Fruit fly (Drosophila melanogaster): ENCODE data around the gene CG15394.

The CG15394 gene

DNA sequence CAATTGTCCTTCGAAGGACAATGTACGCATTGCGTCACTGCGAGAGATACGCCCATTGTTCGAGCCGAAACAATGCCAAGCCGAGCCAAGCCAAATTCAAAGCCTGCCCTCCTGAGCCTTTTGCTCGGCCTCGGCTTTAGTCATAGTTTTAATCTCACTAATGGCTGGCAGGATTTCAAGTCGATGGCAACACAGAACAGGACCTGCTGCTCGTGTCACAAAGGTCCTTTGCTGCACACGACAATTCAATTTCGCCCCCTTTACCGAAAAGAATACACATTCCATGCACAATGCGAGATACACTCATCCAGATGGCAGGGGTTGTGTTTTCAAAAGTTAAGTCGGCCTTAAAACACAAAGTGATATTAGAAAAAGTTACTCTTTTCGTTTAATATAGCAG, at the start of gene CG15394:
CG15394 (plus strand) TSS at position 301 of the 400 bp plus-strand sequence.
- no peak for TF ChIP-seq CTCF (optimal IDR thresholded peaks at IDR 0.05)
- no peak for TF ChIP-seq CG8478 (optimal IDR thresholded peaks at IDR 0.05)

DNA sequence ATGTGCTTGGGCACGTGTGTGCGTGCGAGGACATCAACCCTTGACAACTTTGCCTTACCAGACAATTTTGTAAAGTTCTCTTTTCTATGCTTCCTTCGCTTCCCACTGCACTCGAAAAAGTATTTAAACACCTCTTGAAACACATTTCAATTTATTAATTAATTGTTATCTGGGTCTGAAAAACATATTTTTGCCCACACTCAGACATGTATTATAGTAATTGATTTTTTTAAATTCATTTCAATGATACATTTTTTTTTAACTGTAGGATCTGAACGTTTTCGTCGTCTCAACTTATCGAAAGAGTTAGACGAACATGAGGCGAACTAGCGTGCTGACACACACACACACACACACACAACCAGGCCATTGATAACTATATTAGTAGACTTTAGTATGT, 49.2 kb upstream of the CG15394 start:
- TF ChIP-seq CTCF (optimal IDR thresholded peaks at IDR 0.05) (no peak), CG8478 (optimal IDR thresholded peaks at IDR 0.05) (no peak)

DNA sequence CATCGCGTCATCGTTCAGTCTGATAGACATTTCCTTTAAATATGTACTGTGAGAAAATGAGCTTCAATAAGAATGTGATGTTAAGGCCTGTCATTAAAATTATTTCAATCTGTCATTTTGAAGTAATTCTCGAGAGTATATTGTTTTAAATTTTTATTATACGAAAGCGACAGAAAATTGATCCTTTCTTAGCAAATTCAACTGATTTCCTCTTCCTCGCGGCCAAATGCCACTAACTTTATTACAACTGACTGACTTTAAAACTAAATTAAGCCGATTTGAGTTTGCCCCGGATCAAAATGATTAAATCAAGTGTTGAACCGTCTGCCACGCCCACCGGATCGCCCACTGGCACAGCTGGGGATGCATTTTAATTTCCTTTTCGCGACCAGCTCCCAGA, 38.9 kb upstream of the CG15394 start, which contains the start of gene CG3515:
CG3515 (minus strand) TSS at position 101 of the 400 bp plus-strand sequence.
- no peak for TF ChIP-seq CTCF (optimal IDR thresholded peaks at IDR 0.05)
- TF ChIP-seq CG8478 (optimal IDR thresholded peaks at IDR 0.05): no peak

DNA sequence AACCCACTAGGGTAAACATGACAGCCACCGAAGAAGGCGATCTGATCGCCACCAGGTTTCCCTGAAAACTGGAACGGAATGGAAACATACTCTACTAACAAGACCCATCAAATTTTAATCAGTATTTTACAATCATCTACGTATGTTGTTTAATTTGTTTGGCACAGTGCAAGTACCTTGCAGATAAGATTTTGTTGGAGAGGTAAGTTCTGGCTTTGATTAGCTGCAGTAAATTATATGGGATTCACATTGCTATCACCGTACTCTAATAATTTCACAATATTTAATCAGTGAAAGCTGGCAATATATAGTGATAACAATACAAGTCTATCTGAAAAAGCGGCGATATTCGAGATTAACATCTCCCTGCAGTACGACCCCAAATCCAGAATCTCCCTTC, 26.9 kb upstream of the CG15394 start, which contains the start of gene Cyp309a1:
Cyp309a1 (minus strand) TSS at position 73 of the 400 bp plus-strand sequence.
- no peak for TF ChIP-seq CG8478 (optimal IDR thresholded peaks at IDR 0.05)
- no peak for TF ChIP-seq CTCF (optimal IDR thresholded peaks at IDR 0.05)

DNA sequence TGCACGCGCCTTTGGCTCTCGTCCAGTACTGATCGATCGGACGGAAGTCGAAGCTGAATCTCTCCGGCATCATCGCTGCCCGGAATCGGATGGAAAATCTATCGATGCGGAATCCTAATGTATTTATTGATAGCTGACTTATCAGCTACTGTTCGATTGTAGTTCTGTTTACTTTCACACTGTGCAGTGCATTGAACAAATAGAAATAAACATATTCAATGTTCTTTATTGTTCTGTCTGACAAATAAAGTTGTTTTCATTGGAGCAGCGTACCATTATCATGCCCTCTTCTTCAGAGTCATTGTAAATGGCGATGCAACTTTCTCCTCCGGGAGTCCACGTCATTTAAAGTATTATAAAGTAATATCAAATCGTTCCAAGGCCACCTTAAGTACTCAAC, 18.7 kb upstream of the CG15394 start, which contains the start of gene Cyp309a2:
Cyp309a2 (minus strand) TSS at position 101 of the 400 bp plus-strand sequence.
- TF ChIP-seq CG8478 (optimal IDR thresholded peaks at IDR 0.05) (no peak), CTCF (optimal IDR thresholded peaks at IDR 0.05) (no peak)

DNA sequence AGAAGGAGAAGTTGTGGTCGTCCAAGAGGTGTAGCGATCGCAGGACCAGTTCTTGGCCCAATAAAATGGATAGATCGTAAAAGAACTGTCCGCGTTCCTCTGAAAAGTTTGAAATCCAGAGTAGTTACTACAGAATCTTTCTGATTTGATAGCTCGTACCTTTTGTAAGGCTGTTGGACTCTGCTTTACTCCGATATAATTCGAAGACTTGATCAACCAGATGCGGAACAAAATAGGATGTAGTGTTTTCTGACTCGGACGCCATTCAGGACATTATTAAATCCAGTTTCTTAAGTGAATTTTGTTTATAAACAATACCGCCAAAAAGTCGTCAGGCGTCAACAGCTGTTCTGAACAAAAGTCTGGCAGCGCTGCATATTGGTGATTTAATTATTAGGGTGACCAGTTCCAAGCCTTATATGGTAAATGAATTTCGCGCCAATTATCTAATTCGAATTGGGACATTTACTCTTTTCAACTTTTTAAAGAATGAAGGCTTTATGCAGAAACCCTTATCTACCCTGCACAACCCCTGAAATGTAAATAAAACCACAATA, 16.9 kb upstream of the CG15394 start, which contains the start of the genes Rad1 and Sws1:
Rad1 (minus strand) TSS at position 336 of the 557 bp plus-strand sequence.
Sws1 (minus strand) TSS at position 336 of the 557 bp plus-strand sequence.
- TF ChIP-seq CTCF (optimal IDR thresholded peaks at IDR 0.05): no peak
- TF ChIP-seq CG8478 (optimal IDR thresholded peaks at IDR 0.05): no peak

DNA sequence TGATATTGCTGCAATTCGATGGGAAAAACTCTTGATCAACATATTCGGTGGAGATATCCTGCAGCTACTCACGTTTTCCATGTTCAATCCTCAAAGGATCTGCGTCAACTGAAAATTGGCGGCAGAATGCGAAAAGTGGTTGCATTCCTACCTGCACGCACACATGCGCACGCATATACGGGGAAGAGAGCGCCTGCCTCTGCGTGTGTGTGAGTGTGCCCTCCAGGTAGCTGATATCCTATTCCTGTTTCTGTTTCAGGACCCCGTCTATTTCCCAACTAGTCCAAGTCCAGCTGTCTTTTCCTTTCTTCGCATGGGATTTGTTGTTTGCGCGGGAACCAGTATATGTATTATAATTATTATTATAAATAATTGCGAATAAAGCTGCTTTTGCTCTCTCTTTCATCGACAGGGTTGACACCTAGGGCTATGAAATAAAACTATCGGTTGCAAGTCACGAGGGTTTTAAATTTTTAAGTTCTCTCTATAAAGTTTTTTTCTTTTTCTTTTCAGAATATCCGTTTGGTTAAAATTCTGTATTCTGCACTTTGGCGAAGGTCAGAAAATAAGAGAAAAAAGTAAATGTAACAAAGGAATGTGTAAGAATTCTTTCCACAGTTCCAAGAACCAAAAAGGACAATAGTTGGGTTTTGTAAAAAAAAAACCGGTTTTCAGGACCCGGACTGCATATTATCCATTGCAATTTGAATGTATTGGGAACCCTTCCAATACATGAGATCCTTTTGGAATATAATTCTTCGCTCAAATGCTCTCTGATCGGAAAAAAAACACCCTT, 14.9 kb upstream of the CG15394 start, which contains the start of gene insv:
insv (minus strand) TSS at position 433 of the 796 bp plus-strand sequence.
- TF ChIP-seq CTCF (optimal IDR thresholded peaks at IDR 0.05): no peak
- no peak for TF ChIP-seq CG8478 (optimal IDR thresholded peaks at IDR 0.05)

DNA sequence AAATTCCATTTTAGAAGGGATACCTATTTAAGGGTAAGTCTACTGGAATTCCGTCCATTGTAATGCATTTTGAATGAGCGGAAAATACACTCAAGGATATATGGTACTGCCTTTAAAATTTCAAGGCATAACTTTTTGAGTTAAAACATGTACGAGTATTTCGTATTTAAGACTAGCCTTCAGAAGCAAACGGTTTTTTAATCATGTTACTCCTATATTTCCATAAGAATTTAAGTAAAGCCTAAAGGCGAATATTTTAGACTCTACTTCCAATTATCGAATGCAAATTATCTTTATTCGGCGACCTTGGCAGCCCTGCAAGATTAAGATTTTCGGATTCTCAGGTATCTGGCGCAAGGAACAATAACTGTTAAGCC, 14.3 kb upstream of the CG15394 start, which contains the start of gene Elba2:
Elba2 (plus strand) TSS at position 327 of the 377 bp plus-strand sequence.
- no peak for TF ChIP-seq CG8478 (optimal IDR thresholded peaks at IDR 0.05)
- no peak for TF ChIP-seq CTCF (optimal IDR thresholded peaks at IDR 0.05)

DNA sequence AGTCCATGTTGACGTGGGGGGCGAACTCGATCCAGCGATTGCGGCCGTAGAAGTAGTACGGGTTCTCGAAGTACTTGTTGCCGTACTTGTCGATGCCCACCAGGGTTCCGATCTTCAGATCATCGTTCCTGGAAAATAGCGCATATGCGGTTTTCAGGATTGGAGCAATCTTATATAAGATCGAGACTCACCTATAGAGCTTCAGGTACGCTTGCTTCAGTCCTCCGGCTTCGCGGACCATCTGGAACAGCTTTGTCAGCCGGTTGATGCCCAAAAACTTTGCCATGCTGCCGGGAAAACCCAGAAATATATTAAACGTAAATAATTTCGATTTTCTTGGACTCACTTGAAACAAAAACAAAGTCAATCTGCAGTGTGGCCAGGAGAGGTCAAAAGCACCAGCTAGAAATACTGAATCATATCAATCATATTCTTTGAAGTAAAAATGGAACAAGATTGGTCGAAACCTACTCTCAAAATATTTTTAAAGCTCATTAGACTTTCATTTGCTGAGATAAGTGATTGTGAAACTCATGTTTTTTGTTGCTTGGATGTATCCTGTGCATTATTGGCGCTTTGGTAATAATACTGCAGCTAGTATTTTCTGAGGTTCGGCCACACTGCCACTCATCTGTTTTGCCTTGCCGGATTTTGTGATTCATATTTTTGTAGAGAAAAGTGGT, 11.9 kb upstream of the CG15394 start, which contains the start of the genes ND-B17.2 and Arpc5:
ND-B17.2 (minus strand) TSS at position 504 of the 683 bp plus-strand sequence.
Arpc5 (plus strand) TSS at position 624 of the 683 bp plus-strand sequence.
- TF ChIP-seq CTCF (optimal IDR thresholded peaks at IDR 0.05): no peak
- no peak for TF ChIP-seq CG8478 (optimal IDR thresholded peaks at IDR 0.05)

DNA sequence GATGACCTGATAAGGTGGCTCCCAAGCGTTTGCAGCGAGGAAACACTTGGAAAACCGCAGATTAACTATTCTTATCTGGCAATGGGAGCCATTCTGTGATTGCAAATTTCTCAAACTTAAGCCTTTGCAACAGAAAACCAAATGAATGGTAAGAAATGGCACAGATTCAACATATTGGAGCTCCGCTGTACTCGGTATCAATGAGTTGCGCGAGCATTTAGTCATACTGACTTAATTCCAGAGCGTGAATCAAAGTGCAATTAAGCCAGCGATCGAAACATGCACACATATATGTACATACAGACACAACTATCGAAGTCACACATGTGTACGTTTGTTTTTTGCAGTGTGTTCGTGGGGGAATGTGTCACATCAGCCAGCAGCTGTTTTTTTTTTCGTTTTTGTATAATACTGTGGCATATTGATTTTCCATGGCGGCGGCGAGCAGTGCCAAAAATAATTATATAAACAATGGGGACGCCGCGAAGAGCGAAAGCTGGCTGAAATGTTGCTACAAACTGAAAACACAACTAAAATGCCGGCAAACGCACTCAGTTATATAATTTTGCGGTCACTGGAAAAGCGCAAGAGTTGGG, 7.1 kb upstream of the CG15394 start:
- no peak for TF ChIP-seq CTCF (optimal IDR thresholded peaks at IDR 0.05)
- TF ChIP-seq CG8478 (optimal IDR thresholded peaks at IDR 0.05): no peak

DNA sequence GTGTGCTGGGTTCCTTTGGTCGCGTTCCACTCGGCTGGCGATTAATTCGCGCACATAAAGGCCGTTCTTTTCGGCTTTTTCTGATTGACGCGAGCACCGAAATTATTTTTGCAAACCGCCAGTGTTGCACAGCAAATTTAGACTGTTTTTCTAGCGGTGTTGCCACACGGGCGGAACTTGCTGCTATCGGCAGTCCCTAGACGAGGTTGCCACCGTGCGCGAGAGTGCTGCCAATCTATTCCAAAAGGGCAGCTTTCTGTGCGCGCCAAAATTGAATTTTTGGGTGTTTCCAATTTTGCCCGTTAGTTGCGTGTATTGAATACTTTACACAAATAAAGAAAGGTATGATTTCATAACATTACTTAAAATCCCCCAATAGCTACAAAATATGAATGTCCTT, 6.4 kb upstream of the CG15394 start, which contains the start of gene Drp1:
Drp1 (minus strand) TSS at position 146 of the 400 bp plus-strand sequence.
- TF ChIP-seq CTCF (optimal IDR thresholded peaks at IDR 0.05) (peak; percentile 85 to 86), CG8478 (optimal IDR thresholded peaks at IDR 0.05) (no peak)

DNA sequence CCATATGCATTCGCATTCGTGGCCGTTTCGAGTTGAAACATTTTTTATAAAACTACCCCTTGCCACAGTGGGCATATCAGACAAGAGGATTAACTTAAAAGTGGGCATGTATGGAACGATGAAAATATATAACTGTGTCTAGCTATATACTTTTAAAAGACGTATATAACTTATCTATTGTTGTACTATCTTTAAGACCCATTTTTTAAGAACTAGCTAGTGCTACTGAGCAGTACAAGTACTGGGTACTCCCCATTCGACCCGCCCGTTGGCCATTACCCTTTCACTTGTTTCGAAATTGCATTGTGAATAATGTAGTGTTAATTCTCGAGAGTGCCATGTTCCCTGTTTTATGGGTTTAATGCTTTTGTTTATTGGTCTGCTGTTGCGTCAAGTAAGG, 15.1 kb downstream of the CG15394 start:
- no peak for TF ChIP-seq CG8478 (optimal IDR thresholded peaks at IDR 0.05)
- TF ChIP-seq CTCF (optimal IDR thresholded peaks at IDR 0.05): no peak

DNA sequence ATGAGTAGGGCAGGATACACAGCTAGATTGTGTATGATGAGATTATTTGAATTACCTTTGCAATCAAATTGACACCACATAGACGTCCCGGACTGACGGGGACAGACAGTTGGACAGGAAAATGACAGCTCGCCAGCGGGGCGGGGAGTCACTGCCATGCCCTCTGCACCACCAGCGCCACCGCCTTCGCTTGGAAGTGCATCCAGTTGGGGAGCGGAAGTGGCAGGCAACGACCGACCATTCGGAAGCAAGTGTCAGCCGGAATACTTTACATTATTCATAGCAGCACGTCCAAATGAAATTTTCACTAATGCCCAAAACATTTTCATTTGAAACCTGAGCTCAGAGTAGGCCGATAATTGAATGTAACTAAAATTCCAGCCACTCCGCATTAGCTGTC, 18.0 kb downstream of the CG15394 start, which contains the start of gene CG15395:
CG15395 (plus strand) TSS at position 301 of the 400 bp plus-strand sequence.
- no peak for TF ChIP-seq CG8478 (optimal IDR thresholded peaks at IDR 0.05)
- no peak for TF ChIP-seq CTCF (optimal IDR thresholded peaks at IDR 0.05)

DNA sequence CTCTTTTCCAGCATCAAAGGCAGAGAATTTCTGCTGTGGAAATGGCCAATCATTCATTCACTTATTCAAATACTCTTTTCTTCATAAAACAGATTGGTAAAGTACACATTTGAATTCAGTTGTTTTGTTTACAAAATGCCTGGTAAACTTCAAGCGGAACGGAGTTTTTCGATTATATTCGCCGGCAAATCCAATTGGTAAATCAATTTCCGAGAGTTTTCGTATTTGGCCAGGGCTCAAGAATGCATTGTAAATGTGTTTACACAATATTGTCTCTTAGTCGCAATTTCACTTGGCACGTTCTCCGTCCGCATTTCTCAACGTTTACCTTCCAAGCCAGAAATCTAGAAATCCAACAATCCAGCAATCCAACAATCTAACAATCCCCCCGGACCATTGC, 28.2 kb downstream of the CG15394 start, which contains the start of gene CG43403:
CG43403 (plus strand) TSS at position 301 of the 400 bp plus-strand sequence.
- TF ChIP-seq CTCF (optimal IDR thresholded peaks at IDR 0.05): no peak
- TF ChIP-seq CG8478 (optimal IDR thresholded peaks at IDR 0.05): no peak
